Worm (Caenorhabditis elegans) whole organism, L4/young adult: ENCODE data around the gene ZK550.2.
A peak's percentile ranks its signal among the peaks of the same experiment; 100 is the strongest.

ENCODE experiments used
- W03F9.2 ChIP-seq: fragments of 150-350 bp; optimal IDR thresholded peaks from 2 replicates; lab custom pipeline; 2014; ENCODE audit warnings: missing biosample characterization, missing genetic modification characterization
- dao-5 ChIP-seq: sonication (generic microtip); optimal IDR thresholded peaks from 2 replicates; lab custom pipeline; 2016; ENCODE audit warnings: missing genotype, missing genetic modification characterization, moderate library complexity, missing compliant biosample characterization
- him-1 ChIP-seq: sonication (generic microtip); optimal IDR thresholded peaks from 2 replicates; lab custom pipeline; 2016; ENCODE audit warnings: missing genotype, missing genetic modification reagents, missing genetic modification characterization, missing compliant biosample characterization

Gene ZK550.2

ce11 chrIV:17245200-17245599 is at the start of gene ZK550.2:
Gene ZK550.2, plus strand, starts transcription at chrIV:17245584.
- TF ChIP-seq him-1 (no peak), W03F9.2 (peak; percentile 38)

- no peak for TF ChIP-seq W03F9.2
- no peak for TF ChIP-seq him-1
- TF ChIP-seq dao-5, result no peak
These were observed 45.7 kb upstream of the ZK550.2 start for ce11 chrIV:17199706-17200105.

ce11 chrIV:17206745-17207144 is 38.6 kb upstream of the ZK550.2 start, which contains the start of gene cnnm-1:
Gene cnnm-1, minus strand, starts transcription at chrIV:17206845.
- TF ChIP-seq dao-5 (no peak), him-1 (no peak), W03F9.2 (no peak)

- TF ChIP-seq him-1 (no peak), W03F9.2 (no peak), dao-5 (no peak)
These were observed 37.5 kb upstream of the ZK550.2 start for ce11 chrIV:17207864-17208263.

- no peak for TF ChIP-seq W03F9.2
- TF ChIP-seq him-1, result no peak
- TF ChIP-seq dao-5, result no peak
These were observed 36.1 kb upstream of the ZK550.2 start for ce11 chrIV:17209309-17209708.

- TF ChIP-seq dao-5 (no peak), W03F9.2 (no peak), him-1 (no peak)
These were observed 34.6 kb upstream of the ZK550.2 start for ce11 chrIV:17210754-17211153.

- TF ChIP-seq W03F9.2 (no peak), him-1 (no peak), dao-5 (no peak)
These were observed 30.3 kb upstream of the ZK550.2 start for ce11 chrIV:17215070-17215469.

- TF ChIP-seq dao-5, result no peak
These were observed 29.3 kb upstream of the ZK550.2 start, which contains the start of gene Y116A8B.1 for ce11 chrIV:17216048-17216447. Gene Y116A8B.1, plus strand, starts transcription at chrIV:17216348.

- TF ChIP-seq W03F9.2 (no peak), him-1 (no peak), dao-5 (no peak)
These were observed 21.9 kb upstream of the ZK550.2 start, which contains the start of gene Y116A8B.4 for ce11 chrIV:17223474-17223873. Gene Y116A8B.4, plus strand, starts transcription at chrIV:17223774.

- TF ChIP-seq dao-5, result no peak
These were observed 14.4 kb upstream of the ZK550.2 start, which contains the start of gene npr-32 for ce11 chrIV:17230958-17231357. Gene npr-32, minus strand, starts transcription at chrIV:17231058.

- TF ChIP-seq dao-5 (no peak), W03F9.2 (no peak)
These were observed 12.5 kb upstream of the ZK550.2 start for ce11 chrIV:17232899-17233298.

ce11 chrIV:17233494-17233893 is 11.9 kb upstream of the ZK550.2 start:
- TF ChIP-seq W03F9.2, result no peak
- no peak for TF ChIP-seq dao-5
- no peak for TF ChIP-seq him-1

ce11 chrIV:17237029-17237428 is 8.4 kb upstream of the ZK550.2 start:
- no peak for TF ChIP-seq him-1
- no peak for TF ChIP-seq W03F9.2
- no peak for TF ChIP-seq dao-5

ce11 chrIV:17238951-17239350 is 6.4 kb upstream of the ZK550.2 start:
- TF ChIP-seq him-1, result no peak

- TF ChIP-seq him-1 (no peak), dao-5 (no peak), W03F9.2 (no peak)
These were observed 1.8 kb downstream of the ZK550.2 start for ce11 chrIV:17247184-17247583.

- TF ChIP-seq W03F9.2 (no peak), him-1 (no peak), dao-5 (no peak)
These were observed 3.2 kb downstream of the ZK550.2 start for ce11 chrIV:17248538-17248937.

- TF ChIP-seq W03F9.2 (peak; percentile 98), dao-5 (no peak), him-1 (peak; percentile 82)
These were observed 4.4 kb downstream of the ZK550.2 start, which contains the start of gene eelo-2 for ce11 chrIV:17249691-17250181. Gene eelo-2, plus strand, starts transcription at chrIV:17250131.
